Fruit fly (Drosophila melanogaster) whole organism, wandering third instar larva: Measurements from ENCODE around the gene Ttc1.

Experiments
- Abd-B ChIP-seq: fragments of >200 bp; optimal IDR thresholded peaks from 2 replicates; lab custom pipeline; 2017; ENCODE audit warnings: missing biosample characterization, missing genetic modification characterization
- Dif ChIP-seq: fragments of 200-275, 200-300 bp; sonication (Bioruptor generic); optimal IDR thresholded peaks from 2 replicates; lab custom pipeline; 2018; ENCODE audit warnings: missing biosample characterization, missing genetic modification characterization; ENCODE audit not compliant: partially characterized antibody
- GATAd ChIP-seq: sonication (Bioruptor generic); optimal IDR thresholded peaks from 2 replicates; lab custom pipeline; 2016; ENCODE audit warnings: missing biosample characterization, missing genetic modification characterization
- Hnf4 ChIP-seq: fragments of 200-800 bp; sonication (Bioruptor generic); optimal IDR thresholded peaks from 2 replicates; lab custom pipeline; 2016; ENCODE audit warnings: missing biosample characterization, mild to moderate bottlenecking, missing genetic modification characterization
- Hr78 ChIP-seq: fragments of >200 bp; optimal IDR thresholded peaks from 2 replicates; lab custom pipeline; 2017; ENCODE audit warnings: missing biosample characterization, missing genetic modification characterization
- Hr83 ChIP-seq: fragments of 200-300 bp; sonication (Bioruptor generic); optimal IDR thresholded peaks from 2 replicates; lab custom pipeline; 2016; ENCODE audit warnings: missing biosample characterization, mild to moderate bottlenecking, missing genetic modification characterization, moderate library complexity; ENCODE audit not compliant: poor library complexity, severe bottlenecking
- br ChIP-seq: fragments of 200-800 bp; sonication (Bioruptor generic); optimal IDR thresholded peaks from 2 replicates; lab custom pipeline; 2016; ENCODE audit warnings: missing biosample characterization, missing genetic modification characterization
- brk ChIP-seq: fragments of 200-800 bp; sonication (Bioruptor generic); optimal IDR thresholded peaks from 2 replicates; lab custom pipeline; 2016; ENCODE audit warnings: missing biosample characterization, mild to moderate bottlenecking, missing genetic modification characterization
- foxo ChIP-seq, 2 experiments: fragments of 200-800 bp; sonication (Bioruptor generic); optimal IDR thresholded peaks; 2 replicates in 1 of 2; 3 replicates in 1 of 2; lab custom pipeline; 2016 to 2017; ENCODE audit warnings: missing biosample characterization in 2 of 2, missing genetic modification characterization in 2 of 2
- h ChIP-seq: fragments of 200-800 bp; sonication (Bioruptor generic); optimal IDR thresholded peaks from 3 replicates; lab custom pipeline; 2016; ENCODE audit warnings: missing biosample characterization, mild to moderate bottlenecking, missing genetic modification characterization
- lola ChIP-seq: fragments of >200 bp; optimal IDR thresholded peaks from 2 replicates; lab custom pipeline; 2017; ENCODE audit warnings: missing biosample characterization, missing genetic modification characterization
- pan ChIP-seq: fragments of >200 bp; optimal IDR thresholded peaks from 2 replicates; lab custom pipeline; 2017
- psq ChIP-seq: fragments of 200-800 bp; sonication (Bioruptor generic); optimal IDR thresholded peaks from 3 replicates; lab custom pipeline; 2017; ENCODE audit warnings: missing biosample characterization, mild to moderate bottlenecking, missing genetic modification characterization, moderate library complexity
- rgr ChIP-seq: fragments of 200-800 bp; sonication (Bioruptor generic); optimal IDR thresholded peaks from 3 replicates; lab custom pipeline; 2016; ENCODE audit warnings: missing biosample characterization, mild to moderate bottlenecking, missing genetic modification characterization

dm6 chr3R:16482276-16482675 lies 39.5 kb upstream of the Ttc1 start, which contains the start of gene Sdhaf3:
- TF ChIP-seq GATAd (GFP tag; lab: Kevin White, UChicago): no peak
- no peak for TF ChIP-seq foxo (GFP tag; optimal IDR thresholded peaks at IDR 0.05; lab: Kevin White, UChicago)
- TF ChIP-seq Hnf4 (GFP tag; lab: Kevin White, UChicago): no peak
- TF ChIP-seq brk: no peak
- TF ChIP-seq rgr (GFP tag; lab: Kevin White, UChicago): no peak
- no peak for TF ChIP-seq psq (GFP tag; lab: Kevin White, UChicago)
- TF ChIP-seq pan (lab: Kevin White, UChicago): no peak
- no peak for TF ChIP-seq Hr78 (GFP tag; lab: Kevin White, UChicago)
- TF ChIP-seq h (GFP tag; lab: Kevin White, UChicago): no peak
- no peak for TF ChIP-seq Abd-B (GFP tag; lab: Kevin White, UChicago)
- no peak for TF ChIP-seq lola (GFP tag; lab: Kevin White, UChicago)
- no peak for TF ChIP-seq Hr83 (GFP tag; lab: Kevin White, UChicago)
- TF ChIP-seq Dif (GFP tag; lab: Kevin White, UChicago): no peak
- TF ChIP-seq br (GFP tag; lab: Kevin White, UChicago): no peak
